Fruit fly (Drosophila melanogaster) S2 (cell line): ENCODE data around the gene TFAM.

ENCODE experiments used
- CG8478 ChIP-seq: fragments of >200 bp; optimal IDR thresholded peaks from 2 replicates; lab custom pipeline; 2018
- CTCF ChIP-seq, 2 experiments: fragments of >200 bp; optimal IDR thresholded peaks; 2 replicates each; lab custom pipeline; 2018

DNA sequence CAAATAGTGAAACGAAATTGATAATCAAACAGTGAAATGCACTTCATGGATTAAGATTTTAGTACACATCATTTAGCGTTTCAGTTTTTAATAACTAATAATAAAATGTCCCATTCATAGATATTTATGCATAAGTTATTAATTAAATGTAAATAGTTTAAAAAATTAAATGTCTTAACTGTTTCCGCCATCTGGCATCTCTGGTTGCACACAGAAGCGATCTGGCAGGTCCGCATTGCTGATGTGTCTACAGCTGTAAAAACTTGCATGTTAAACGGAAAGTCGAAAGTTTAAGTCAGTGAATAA, 11.6 kb upstream of the TFAM start, which contains the start of gene Srp72:
- no peak for TF ChIP-seq CG8478
- no peak for TF ChIP-seq CTCF (optimal IDR thresholded peaks at IDR 0.05; lab: Kevin White, UChicago)
